Worm (Caenorhabditis elegans): ENCODE measurements around the gene K02F6.6.

Gene K02F6.6

DNA sequence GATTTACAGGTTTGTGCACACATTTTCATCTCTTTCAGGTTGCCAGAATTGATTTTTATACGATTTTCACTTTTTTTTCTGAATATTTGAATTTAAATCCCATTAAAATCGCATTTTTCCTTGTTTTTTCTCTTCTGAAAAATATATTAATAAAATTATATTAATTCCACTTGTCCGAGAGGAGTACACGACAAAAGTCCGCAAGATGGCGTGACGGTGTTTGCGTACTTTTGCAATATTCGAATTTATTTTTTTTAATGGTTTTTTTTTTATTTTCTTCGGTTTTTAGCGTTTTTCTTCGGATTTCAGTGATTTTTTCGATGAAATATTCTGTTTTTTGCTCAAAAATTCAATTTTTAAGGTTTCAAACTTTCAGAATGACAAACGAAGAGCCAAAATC lies 34.3 kb downstream of the K02F6.6 start, which contains the start of gene usp-39 (continued):
- peak; percentile 67 for TF ChIP-seq ceh-90 (tag; optimal IDR thresholded peaks at IDR 0.05)
- peak; percentile 63 for TF ChIP-seq sup-37 (GFP tag; optimal IDR thresholded peaks at IDR 0.05)
- peak; percentile 98 for TF ChIP-seq mep-1 (tag; optimal IDR thresholded peaks at IDR 0.05)
- no peak for TF ChIP-seq nhr-20 (tag; optimal IDR thresholded peaks at IDR 0.05)
- no peak for TF ChIP-seq lir-3 (tag; optimal IDR thresholded peaks at IDR 0.05; ENCODE audit: poor library complexity)
- peak; percentile 12 for TF ChIP-seq jun-1 (tag; optimal IDR thresholded peaks at IDR 0.05)
- TF ChIP-seq pax-3 (tag; optimal IDR thresholded peaks at IDR 0.05), result peak; percentile 56
- no peak for TF ChIP-seq tlp-1 (tag; optimal IDR thresholded peaks at IDR 0.05)
- peak; percentile 80 for TF ChIP-seq unc-86 (tag; optimal IDR thresholded peaks at IDR 0.05)
- TF ChIP-seq snpc-4 (tag; optimal IDR thresholded peaks at IDR 0.05), result peak; percentile 76
- no peak for TF ChIP-seq C34B4.2 (tag; optimal IDR thresholded peaks at IDR 0.05)
- peak; percentile 90 for TF ChIP-seq unc-130 (tag; optimal IDR thresholded peaks at IDR 0.05)
- TF ChIP-seq sptf-1 (tag; optimal IDR thresholded peaks at IDR 0.05), result no peak
- peak; percentile 17 for TF ChIP-seq ces-1 (GFP tag; optimal IDR thresholded peaks at IDR 0.05)
- no peak for TF ChIP-seq unc-30 (tag; optimal IDR thresholded peaks at IDR 0.05)
- TF ChIP-seq elt-3 (tag; optimal IDR thresholded peaks at IDR 0.05), result peak in 2 of 6 experiments; percentile 23 to 73
- TF ChIP-seq mef-2 (tag; optimal IDR thresholded peaks at IDR 0.05), result peak; percentile 35
- peak; percentile 81 for TF ChIP-seq xbp-1 (tag; optimal IDR thresholded peaks at IDR 0.05)
- TF ChIP-seq snu-23 (GFP tag; optimal IDR thresholded peaks at IDR 0.05), result peak; percentile 90
- TF ChIP-seq grh-1 (GFP tag; IDR thresholded peaks at IDR 0.05), result peak; percentile 40
- TF ChIP-seq F16B12.6 (tag; optimal IDR thresholded peaks at IDR 0.05), result peak; percentile 97
- TF ChIP-seq nhr-28 (tag; optimal IDR thresholded peaks at IDR 0.05), result no peak
- TF ChIP-seq lin-39 (tag; optimal IDR thresholded peaks at IDR 0.05), result peak; percentile 88
- TF ChIP-seq rnt-1 (tag; optimal IDR thresholded peaks at IDR 0.05), result no peak
- no peak for TF ChIP-seq zag-1 (tag; optimal IDR thresholded peaks at IDR 0.05)
- TF ChIP-seq nhr-84 (tag; optimal IDR thresholded peaks at IDR 0.05), result no peak
- TF ChIP-seq mdl-1 (tag; optimal IDR thresholded peaks at IDR 0.05), result peak in 1 of 2 experiments; percentile 23
- TF ChIP-seq ceh-88 (GFP tag; IDR thresholded peaks at IDR 0.05), result peak; percentile 69; the same call in 1 of the 2 replicates
- TF ChIP-seq nhr-85 (tag), result peak; percentile 90

DNA sequence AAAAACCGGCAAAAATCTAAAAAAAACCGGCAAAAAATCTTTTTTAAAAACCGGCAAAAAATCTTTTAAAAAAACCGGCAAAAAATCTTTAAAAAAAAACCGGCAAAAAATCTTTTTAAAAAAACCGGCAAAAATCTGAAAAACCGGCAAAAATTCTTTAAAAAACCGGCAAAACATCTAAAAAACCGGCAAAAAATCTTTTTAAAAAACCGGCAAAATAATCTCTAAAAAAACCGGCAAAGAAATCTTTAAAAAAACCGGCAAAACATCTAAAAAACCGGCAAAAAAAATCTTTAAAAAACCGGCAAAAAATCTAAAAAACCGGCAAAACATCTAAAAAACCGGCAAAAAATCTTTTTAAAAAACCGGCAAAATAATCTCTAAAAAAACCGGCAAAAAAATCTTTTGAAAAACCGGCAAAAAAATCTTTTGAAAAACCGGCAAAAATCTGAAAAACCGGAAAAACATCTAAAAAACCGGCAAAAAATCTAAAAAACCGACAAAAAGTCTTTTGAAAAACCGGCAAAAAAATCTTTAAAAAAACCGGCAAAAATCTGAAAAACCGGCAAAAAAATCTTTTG lies 39.9 kb downstream of the K02F6.6 start:
- TF ChIP-seq irx-1 (tag; optimal IDR thresholded peaks at IDR 0.05), result peak; percentile 29
- TF ChIP-seq efl-3 (GFP tag; optimal IDR thresholded peaks at IDR 0.05), result peak; percentile 23

ce11 chrII:2578216-2578615 lies 47.6 kb downstream of the K02F6.6 start:
- TF ChIP-seq efl-1 (optimal IDR thresholded peaks at IDR 0.05), result no peak
- peak in 1 of 2 experiments; percentile 5 for TF ChIP-seq efl-1 (GFP tag; optimal IDR thresholded peaks at IDR 0.05 in 1 of 2)
- TF ChIP-seq skn-1 (tag; optimal IDR thresholded peaks at IDR 0.05), result no peak
- no peak for TF ChIP-seq C04F5.9 (tag; optimal IDR thresholded peaks at IDR 0.05)
- TF ChIP-seq hlh-4 (tag; optimal IDR thresholded peaks at IDR 0.05), result no peak

All from whole organism, L1 larva.